Worm (Caenorhabditis elegans) whole organism, early embryonic: ENCODE results near the gene fbxl-2.

Experiments
- B0310.2 ChIP-seq: sonication (generic microtip); optimal IDR thresholded peaks from 2 replicates; lab custom pipeline; 2016; ENCODE audit warnings: mild to moderate bottlenecking, missing genetic modification characterization, missing compliant biosample characterization
- F13C5.2 ChIP-seq: sonication (generic microtip); optimal IDR thresholded peaks from 2 replicates; lab custom pipeline; 2017; ENCODE audit warnings: mild to moderate bottlenecking, missing genetic modification characterization, inconsistent platforms, missing compliant biosample characterization
- aly-1 ChIP-seq: sonication (generic microtip); optimal IDR thresholded peaks from 2 replicates; lab custom pipeline; 2016; ENCODE audit warnings: missing genetic modification characterization, missing compliant biosample characterization
- ama-1 ChIP-seq: fragments of 150-350 bp; optimal IDR thresholded peaks from 2 replicates; lab custom pipeline; 2014
- ets-7 ChIP-seq: sonication (generic microtip); optimal IDR thresholded peaks from 2 replicates; lab custom pipeline; 2016; ENCODE audit warnings: missing genotype, missing genetic modification characterization, missing compliant biosample characterization
- flt-1 ChIP-seq: fragments of 200-800 bp; sonication (Bioruptor generic); IDR thresholded peaks from 2 replicates; pipeline ENCODE4 v1.3.6; 2022; ENCODE audit warnings: missing genetic modification characterization, missing compliant biosample characterization
- hmg-4 ChIP-seq: fragments of 200-800 bp; sonication (Bioruptor generic); optimal IDR thresholded peaks from 2 replicates; lab custom pipeline; 2018; ENCODE audit warnings: mild to moderate bottlenecking, missing genetic modification characterization, missing compliant biosample characterization
- hnd-1 ChIP-seq: sonication (generic microtip); optimal IDR thresholded peaks from 2 replicates; lab custom pipeline; 2016; ENCODE audit warnings: missing genetic modification characterization, missing compliant biosample characterization
- pes-1 ChIP-seq: fragments of 200-800 bp; sonication (Bioruptor generic); IDR thresholded peaks from 2 replicates; pipeline ENCODE4 v1.3.6; 2022; ENCODE audit warnings: missing genetic modification reagents, missing genetic modification characterization, missing compliant biosample characterization
- scrt-1 ChIP-seq: fragments of 200-800 bp; sonication (Bioruptor generic); IDR thresholded peaks from 2 replicates; pipeline ENCODE4 v1.3.6; 2022; ENCODE audit warnings: missing genetic modification characterization, missing compliant biosample characterization
- sea-1 ChIP-seq: fragments of 200-800 bp; sonication (Bioruptor generic); conservative IDR thresholded peaks from 2 replicates; pipeline ENCODE4 v1.3.6; 2022; ENCODE audit warnings: missing genetic modification characterization, missing compliant biosample characterization
- tbx-37 ChIP-seq: fragments of 200-800 bp; sonication (Bioruptor generic); conservative IDR thresholded peaks from 2 replicates; pipeline ENCODE4 v1.3.6; 2022; ENCODE audit warnings: missing genetic modification reagents, missing genetic modification characterization, missing compliant biosample characterization

ce11 chrIII:4708909-4709308 is 48.2 kb upstream of the fbxl-2 start, which contains the start of gene T04A8.18:
- no peak for TF ChIP-seq aly-1
- no peak for TF ChIP-seq sea-1
- TF ChIP-seq ama-1 (lab: Kevin White, UChicago): no peak
- TF ChIP-seq hmg-4 (GFP tag; lab: Kevin White, UChicago): no peak
- no peak for TF ChIP-seq tbx-37 (GFP tag; lab: Robert Waterston, UW)
- TF ChIP-seq B0310.2: no peak
- TF ChIP-seq ets-7 (tag; lab: Kevin White, UChicago): no peak
- no peak for TF ChIP-seq pes-1 (GFP tag; lab: Robert Waterston, UW)
- TF ChIP-seq F13C5.2 (tag; lab: Kevin White, UChicago): no peak
- no peak for TF ChIP-seq flt-1 (GFP tag; lab: Robert Waterston, UW)
- no peak for TF ChIP-seq scrt-1
- TF ChIP-seq hnd-1 (tag; lab: Kevin White, UChicago): no peak
